Worm (Caenorhabditis elegans) whole organism, early embryonic: ENCODE data around the gene lips-5.

Experiments used
- B0310.2 ChIP-seq: sonication (generic microtip); optimal IDR thresholded peaks from 2 replicates; lab custom pipeline; 2016; ENCODE audit warnings: mild to moderate bottlenecking, missing genetic modification characterization, missing compliant biosample characterization
- F13C5.2 ChIP-seq: sonication (generic microtip); optimal IDR thresholded peaks from 2 replicates; lab custom pipeline; 2017; ENCODE audit warnings: mild to moderate bottlenecking, missing genetic modification characterization, inconsistent platforms, missing compliant biosample characterization
- aly-1 ChIP-seq: sonication (generic microtip); optimal IDR thresholded peaks from 2 replicates; lab custom pipeline; 2016; ENCODE audit warnings: missing genetic modification characterization, missing compliant biosample characterization
- ama-1 ChIP-seq: fragments of 150-350 bp; optimal IDR thresholded peaks from 2 replicates; lab custom pipeline; 2014
- ceh-13 ChIP-seq: fragments of 200-800 bp; sonication (Bioruptor generic); optimal IDR thresholded peaks from 2 replicates; lab custom pipeline; 2018; ENCODE audit warnings: mild to moderate bottlenecking, missing genetic modification characterization, missing compliant biosample characterization
- ceh-36 ChIP-seq: sonication (generic microtip); optimal IDR thresholded peaks from 2 replicates; lab custom pipeline; 2016; ENCODE audit warnings: missing genetic modification characterization, inconsistent platforms, missing compliant biosample characterization
- ets-7 ChIP-seq: sonication (generic microtip); optimal IDR thresholded peaks from 2 replicates; lab custom pipeline; 2016; ENCODE audit warnings: missing genotype, missing genetic modification characterization, missing compliant biosample characterization
- flt-1 ChIP-seq: fragments of 200-800 bp; sonication (Bioruptor generic); IDR thresholded peaks from 2 replicates; pipeline ENCODE4 v1.3.6; 2022; ENCODE audit warnings: missing genetic modification characterization, missing compliant biosample characterization
- hmbx-1 ChIP-seq: sonication (generic microtip); optimal IDR thresholded peaks from 2 replicates; lab custom pipeline; 2016; ENCODE audit warnings: mild to moderate bottlenecking, missing genetic modification characterization, missing compliant biosample characterization
- hmg-4 ChIP-seq: fragments of 200-800 bp; sonication (Bioruptor generic); optimal IDR thresholded peaks from 2 replicates; lab custom pipeline; 2018; ENCODE audit warnings: mild to moderate bottlenecking, missing genetic modification characterization, missing compliant biosample characterization
- hnd-1 ChIP-seq: sonication (generic microtip); optimal IDR thresholded peaks from 2 replicates; lab custom pipeline; 2016; ENCODE audit warnings: missing genetic modification characterization, missing compliant biosample characterization
- pes-1 ChIP-seq: fragments of 200-800 bp; sonication (Bioruptor generic); IDR thresholded peaks from 2 replicates; pipeline ENCODE4 v1.3.6; 2022; ENCODE audit warnings: missing genetic modification reagents, missing genetic modification characterization, missing compliant biosample characterization
- scrt-1 ChIP-seq: fragments of 200-800 bp; sonication (Bioruptor generic); IDR thresholded peaks from 2 replicates; pipeline ENCODE4 v1.3.6; 2022; ENCODE audit warnings: missing genetic modification characterization, missing compliant biosample characterization
- sea-1 ChIP-seq: fragments of 200-800 bp; sonication (Bioruptor generic); conservative IDR thresholded peaks from 2 replicates; pipeline ENCODE4 v1.3.6; 2022; ENCODE audit warnings: missing genetic modification characterization, missing compliant biosample characterization
- tbx-11 ChIP-seq: fragments of 200-800 bp; sonication (Bioruptor generic); IDR thresholded peaks from 2 replicates; pipeline ENCODE4 v1.3.6; 2022; ENCODE audit warnings: missing genetic modification characterization, missing compliant biosample characterization
- tbx-37 ChIP-seq: fragments of 200-800 bp; sonication (Bioruptor generic); conservative IDR thresholded peaks from 2 replicates; pipeline ENCODE4 v1.3.6; 2022; ENCODE audit warnings: missing genetic modification reagents, missing genetic modification characterization, missing compliant biosample characterization
- tra-4 ChIP-seq: sonication (generic microtip); optimal IDR thresholded peaks from 2 replicates; lab custom pipeline; 2017; ENCODE audit warnings: missing genetic modification characterization, missing compliant biosample characterization

lips-5 gene

ce11 chrIV:11754328-11754727 lies 19.2 kb downstream of the lips-5 start, which contains the start of gene scl-18:
Gene scl-18 (minus strand): TSS chrIV:11754428.
- no peak for TF ChIP-seq tra-4 (tag; lab: Kevin White, UChicago)

ce11 chrIV:11748852-11749251 lies 24.7 kb downstream of the lips-5 start, which contains the start of gene T12A7.6:
Gene T12A7.6 (plus strand): TSS chrIV:11749220.
- no peak for TF ChIP-seq scrt-1 (GFP tag; lab: Robert Waterston, UW)
- TF ChIP-seq tra-4 (tag; lab: Kevin White, UChicago) = no peak
- no peak for TF ChIP-seq ama-1
- no peak for TF ChIP-seq tbx-37
- TF ChIP-seq ceh-13 (GFP tag; lab: Kevin White, UChicago) = no peak
- TF ChIP-seq tbx-11 (GFP tag; lab: Robert Waterston, UW) = no peak
- no peak for TF ChIP-seq pes-1

- TF ChIP-seq pes-1 = no peak
- no peak for TF ChIP-seq ama-1
- no peak for TF ChIP-seq ets-7 (tag; lab: Kevin White, UChicago)
- TF ChIP-seq B0310.2 (tag; lab: Kevin White, UChicago) = no peak
- no peak for TF ChIP-seq hmbx-1 (tag; lab: Kevin White, UChicago)
- TF ChIP-seq tbx-37 = no peak
- no peak for TF ChIP-seq hmg-4 (GFP tag; lab: Kevin White, UChicago)
- no peak for TF ChIP-seq aly-1 (tag; lab: Kevin White, UChicago)
These were observed 28.2 kb downstream of the lips-5 start, which contains the start of gene gem-4 for ce11 chrIV:11745340-11745739. Gene gem-4 (plus strand): TSS chrIV:11745640.

ce11 chrIV:11744287-11744686 lies 29.3 kb downstream of the lips-5 start:
- TF ChIP-seq tra-4 (tag; lab: Kevin White, UChicago) (no peak), aly-1 (tag; lab: Kevin White, UChicago) (no peak), ceh-13 (GFP tag; lab: Kevin White, UChicago) (no peak), hmg-4 (GFP tag; lab: Kevin White, UChicago) (no peak), scrt-1 (GFP tag; lab: Robert Waterston, UW) (no peak), hnd-1 (tag; lab: Kevin White, UChicago) (no peak), ets-7 (tag; lab: Kevin White, UChicago) (no peak), tbx-37 (no peak), flt-1 (GFP tag; lab: Robert Waterston, UW) (no peak), hmbx-1 (tag; lab: Kevin White, UChicago) (no peak), F13C5.2 (tag; lab: Kevin White, UChicago) (no peak), ceh-36 (no peak), sea-1 (no peak), tbx-11 (GFP tag; lab: Robert Waterston, UW) (no peak), B0310.2 (tag; lab: Kevin White, UChicago) (no peak), ama-1 (no peak), pes-1 (no peak)

- TF ChIP-seq flt-1 (GFP tag; lab: Robert Waterston, UW) = no peak
- TF ChIP-seq hmbx-1 (tag; lab: Kevin White, UChicago) = no peak
- TF ChIP-seq scrt-1 (GFP tag; lab: Robert Waterston, UW) = no peak
- TF ChIP-seq aly-1 (tag; lab: Kevin White, UChicago) = no peak
These were observed 29.7 kb downstream of the lips-5 start for ce11 chrIV:11743813-11744212.

- no peak for TF ChIP-seq ama-1
- no peak for TF ChIP-seq tra-4 (tag; lab: Kevin White, UChicago)
- no peak for TF ChIP-seq hmg-4 (GFP tag; lab: Kevin White, UChicago)
- no peak for TF ChIP-seq aly-1 (tag; lab: Kevin White, UChicago)
- TF ChIP-seq ets-7 (tag; lab: Kevin White, UChicago) = no peak
- no peak for TF ChIP-seq B0310.2 (tag; lab: Kevin White, UChicago)
- no peak for TF ChIP-seq hnd-1 (tag; lab: Kevin White, UChicago)
- TF ChIP-seq flt-1 (GFP tag; lab: Robert Waterston, UW) = no peak
These were observed 31.1 kb downstream of the lips-5 start, which contains the start of gene K01A6.5 for ce11 chrIV:11742406-11742805. Gene K01A6.5 (plus strand): TSS chrIV:11742706.

- TF ChIP-seq hmg-4 (GFP tag; lab: Kevin White, UChicago) = no peak
- TF ChIP-seq tbx-37 = no peak
- TF ChIP-seq F13C5.2 (tag; lab: Kevin White, UChicago) = no peak
- TF ChIP-seq tra-4 (tag; lab: Kevin White, UChicago) = no peak
- TF ChIP-seq scrt-1 (GFP tag; lab: Robert Waterston, UW) = no peak
These were observed 33.3 kb downstream of the lips-5 start, which contains the start of gene K01A6.4 for ce11 chrIV:11740204-11740603. Gene K01A6.4 (minus strand): TSS chrIV:11740304.

- TF ChIP-seq ceh-13 (GFP tag; lab: Kevin White, UChicago) (no peak), pes-1 (no peak), hmbx-1 (tag; lab: Kevin White, UChicago) (no peak), sea-1 (no peak), ceh-36 (no peak), ets-7 (tag; lab: Kevin White, UChicago) (no peak), B0310.2 (tag; lab: Kevin White, UChicago) (no peak), ama-1 (no peak), hmg-4 (GFP tag; lab: Kevin White, UChicago) (no peak), hnd-1 (tag; lab: Kevin White, UChicago) (no peak), scrt-1 (GFP tag; lab: Robert Waterston, UW) (no peak), tbx-37 (no peak), flt-1 (GFP tag; lab: Robert Waterston, UW) (no peak)
These were observed 35.4 kb downstream of the lips-5 start, which contains the start of gene K01A6.7 for ce11 chrIV:11738092-11738617. Gene K01A6.7 (minus strand): TSS chrIV:11738567.
